Fruit fly (Drosophila melanogaster) whole organism, embryonic: ENCODE data around the gene AstA-R1.

Source experiments
- Antp ChIP-seq: fragments of 200-800 bp; sonication (Bioruptor generic); optimal IDR thresholded peaks from 3 replicates; lab custom pipeline; 2016; ENCODE audit warnings: missing biosample characterization, missing genetic modification characterization
- B-H1 ChIP-seq: fragments of 200-800 bp; sonication (Bioruptor generic); IDR thresholded peaks from 3 replicates; pipeline ENCODE4 v1.3.6; 2022; ENCODE audit warnings: missing biosample characterization, missing genetic modification characterization
- Bdp1 ChIP-seq: fragments of 200-800 bp; sonication (Bioruptor generic); optimal IDR thresholded peaks from 3 replicates; lab custom pipeline; 2016; ENCODE audit warnings: missing biosample characterization, missing genetic modification characterization
- CG10959 ChIP-seq: fragments of 200-800 bp; sonication (Bioruptor generic); IDR thresholded peaks from 2 replicates; pipeline ENCODE4 v1.3.6; 2022; ENCODE audit warnings: missing biosample characterization, missing genetic modification characterization
- CG11093 ChIP-seq: fragments of 200-800 bp; sonication (Bioruptor generic); IDR thresholded peaks from 3 replicates; pipeline ENCODE4 v1.3.6; 2022; ENCODE audit warnings: missing biosample characterization, missing genetic modification characterization
- CG11696 ChIP-seq: fragments of 200-800 bp; sonication (Bioruptor generic); IDR thresholded peaks from 2 replicates; pipeline ENCODE4 v1.3.6; 2022; ENCODE audit warnings: missing biosample characterization, missing genetic modification characterization
- CG12219 ChIP-seq: fragments of 200-800 bp; sonication (Bioruptor generic); optimal IDR thresholded peaks from 3 replicates; lab custom pipeline; 2018; ENCODE audit warnings: missing biosample characterization, mild to moderate bottlenecking, missing genetic modification characterization
- CG12236 ChIP-seq: fragments of 200-800 bp; sonication (Bioruptor generic); optimal IDR thresholded peaks from 2 replicates; lab custom pipeline; 2016; ENCODE audit warnings: missing biosample characterization, missing genetic modification characterization
- CG13775 ChIP-seq: fragments of 200-800 bp; sonication (Bioruptor generic); optimal IDR thresholded peaks from 3 replicates; lab custom pipeline; 2017; ENCODE audit warnings: missing biosample characterization, mild to moderate bottlenecking, missing genetic modification characterization
- CG14860 ChIP-seq: fragments of 200-800 bp; sonication (Bioruptor generic); IDR thresholded peaks from 3 replicates; pipeline ENCODE4 v1.3.6; 2022; ENCODE audit warnings: missing biosample characterization, missing genetic modification characterization; ENCODE audit not compliant: partially characterized antibody
- CG15269 ChIP-seq: fragments of 200-800 bp; sonication (Bioruptor generic); optimal IDR thresholded peaks from 2 replicates; lab custom pipeline; 2018; ENCODE audit warnings: missing biosample characterization, mild to moderate bottlenecking, missing genetic modification characterization, moderate library complexity
- CG17186 ChIP-seq: fragments of 200-800 bp; sonication (Bioruptor generic); optimal IDR thresholded peaks from 3 replicates; lab custom pipeline; 2017; ENCODE audit warnings: missing biosample characterization, missing genetic modification reagents, missing genetic modification characterization
- CG17361 ChIP-seq: fragments of 200-800 bp; sonication (Bioruptor generic); IDR thresholded peaks from 3 replicates; pipeline ENCODE4 v1.3.6; 2022; ENCODE audit warnings: missing biosample characterization, missing genetic modification characterization
- CG18619 ChIP-seq: fragments of 200-800 bp; sonication (Bioruptor generic); optimal IDR thresholded peaks from 3 replicates; lab custom pipeline; 2017; ENCODE audit warnings: missing biosample characterization, mild to moderate bottlenecking, missing genetic modification characterization
- CG2712 ChIP-seq: fragments of 200-800 bp; optimal IDR thresholded peaks from 3 replicates; lab custom pipeline; 2019; ENCODE audit warnings: missing biosample characterization, mild to moderate bottlenecking, missing genetic modification characterization, moderate library complexity
- CG3281 ChIP-seq: fragments of 200-800 bp; sonication (Bioruptor generic); optimal IDR thresholded peaks from 3 replicates; lab custom pipeline; 2017; ENCODE audit warnings: missing biosample characterization, mild to moderate bottlenecking, missing genetic modification characterization
- CG34376 ChIP-seq: fragments of 200-800 bp; sonication (Bioruptor generic); optimal IDR thresholded peaks from 2 replicates; lab custom pipeline; 2018; ENCODE audit warnings: missing biosample characterization, mild to moderate bottlenecking, missing genetic modification characterization
- CG4328 ChIP-seq: fragments of 200-800 bp; sonication (Bioruptor generic); optimal IDR thresholded peaks from 3 replicates; lab custom pipeline; 2017; ENCODE audit warnings: missing biosample characterization, missing genetic modification reagents, missing genetic modification characterization
- CG4617 ChIP-seq: fragments of 200-800 bp; sonication (Bioruptor generic); optimal IDR thresholded peaks from 3 replicates; lab custom pipeline; 2016; ENCODE audit warnings: missing biosample characterization, missing genetic modification characterization, borderline replicate concordance
- CG7987 ChIP-seq: fragments of 200-800 bp; sonication (Bioruptor generic); optimal IDR thresholded peaks from 2 replicates; lab custom pipeline; 2018; ENCODE audit warnings: missing biosample characterization, mild to moderate bottlenecking, missing genetic modification characterization, moderate library complexity
- CG8281 ChIP-seq: fragments of 200-800 bp; sonication (Bioruptor generic); optimal IDR thresholded peaks from 2 replicates; lab custom pipeline; 2018; ENCODE audit warnings: missing biosample characterization, mild to moderate bottlenecking, missing genetic modification characterization, moderate library complexity
- CG9609 ChIP-seq: fragments of 200-800 bp; sonication (Bioruptor generic); optimal IDR thresholded peaks from 3 replicates; lab custom pipeline; 2016; ENCODE audit warnings: missing biosample characterization, missing genetic modification characterization
- CG9797 ChIP-seq: fragments of 200-800 bp; sonication (Bioruptor generic); optimal IDR thresholded peaks from 3 replicates; lab custom pipeline; 2018; ENCODE audit warnings: missing biosample characterization, mild to moderate bottlenecking, missing genetic modification characterization
- Dbx ChIP-seq: fragments of 200-800 bp; sonication (Bioruptor generic); IDR thresholded peaks from 3 replicates; pipeline ENCODE4 v1.3.6; 2022; ENCODE audit warnings: missing biosample characterization, missing genetic modification characterization
- Fer3 ChIP-seq: fragments of 200-800 bp; sonication (Bioruptor generic); optimal IDR thresholded peaks from 2 replicates; lab custom pipeline; 2018; ENCODE audit warnings: missing biosample characterization, mild to moderate bottlenecking, missing genetic modification characterization, moderate library complexity
- HLH3B ChIP-seq: fragments of 200-800 bp; sonication (Bioruptor generic); IDR thresholded peaks from 2 replicates; pipeline ENCODE4 v1.3.6; 2022; ENCODE audit warnings: missing biosample characterization, missing genetic modification characterization
- HLH4C ChIP-seq: fragments of 200-800 bp; sonication (Bioruptor generic); IDR thresholded peaks from 3 replicates; pipeline ENCODE4 v1.3.6; 2022; ENCODE audit warnings: missing biosample characterization, missing genetic modification characterization; ENCODE audit not compliant: partially characterized antibody
- Hey ChIP-seq: fragments of 200-800 bp; sonication (Bioruptor generic); optimal IDR thresholded peaks from 3 replicates; lab custom pipeline; 2018; ENCODE audit warnings: missing biosample characterization, mild to moderate bottlenecking, missing genetic modification characterization
- Hmx ChIP-seq: fragments of 200-800 bp; sonication (Bioruptor generic); optimal IDR thresholded peaks from 2 replicates; lab custom pipeline; 2016; ENCODE audit warnings: missing biosample characterization, missing genetic modification characterization
- Jarid2 ChIP-seq: fragments of 200-800 bp; sonication (Bioruptor generic); optimal IDR thresholded peaks from 3 replicates; lab custom pipeline; 2017; ENCODE audit warnings: mild to moderate bottlenecking, missing biosample characterization, missing genetic modification reagents, missing genetic modification characterization
- Lhr ChIP-seq: fragments of 200-800 bp; sonication (Bioruptor generic); optimal IDR thresholded peaks from 3 replicates; lab custom pipeline; 2017; ENCODE audit warnings: mild to moderate bottlenecking, missing biosample characterization, missing genetic modification reagents, missing genetic modification characterization
- Mrtf ChIP-seq: fragments of 200-800 bp; sonication (Bioruptor generic); IDR thresholded peaks from 3 replicates; pipeline ENCODE4 v1.3.6; 2022; ENCODE audit warnings: missing biosample characterization, missing genetic modification characterization
- Oaz ChIP-seq: fragments of 200-800 bp; sonication (Bioruptor generic); IDR thresholded peaks from 2 replicates; pipeline ENCODE4 v1.3.6; 2022; ENCODE audit warnings: missing biosample characterization, missing genetic modification characterization
- Ptx1 ChIP-seq: fragments of 200-800 bp; sonication (Bioruptor generic); IDR thresholded peaks from 2 replicates; pipeline ENCODE4 v1.3.6; 2022; ENCODE audit warnings: missing biosample characterization, missing genetic modification characterization
- Rx ChIP-seq: fragments of 200-800 bp; sonication (Bioruptor generic); IDR thresholded peaks from 2 replicates; pipeline ENCODE4 v1.3.6; 2022; ENCODE audit warnings: missing biosample characterization, missing genetic modification characterization
- Usf ChIP-seq: fragments of 200-800 bp; sonication (Bioruptor generic); optimal IDR thresholded peaks from 2 replicates; lab custom pipeline; 2017; ENCODE audit warnings: missing genotype, missing biosample characterization, missing genetic modification characterization
- ci ChIP-seq: fragments of 200-800 bp; sonication (Bioruptor generic); IDR thresholded peaks from 3 replicates; pipeline ENCODE4 v1.3.6; 2022; ENCODE audit warnings: missing biosample characterization, missing genetic modification characterization
- da ChIP-seq: fragments of 200-800 bp; sonication (Bioruptor generic); optimal IDR thresholded peaks from 2 replicates; lab custom pipeline; 2016; ENCODE audit warnings: missing biosample characterization, missing genetic modification characterization
- dmrt99B ChIP-seq: fragments of 200-800 bp; sonication (Bioruptor generic); optimal IDR thresholded peaks from 2 replicates; lab custom pipeline; 2018; ENCODE audit warnings: missing biosample characterization, mild to moderate bottlenecking, missing genetic modification characterization, moderate library complexity
- fd102C ChIP-seq: fragments of 200-800 bp; sonication (Bioruptor generic); optimal IDR thresholded peaks from 2 replicates; lab custom pipeline; 2018; ENCODE audit warnings: missing biosample characterization, mild to moderate bottlenecking, missing genetic modification characterization, moderate library complexity
- h ChIP-seq: fragments of >200 bp; optimal IDR thresholded peaks from 2 replicates; lab custom pipeline; 2017
- ham ChIP-seq: fragments of 200-800 bp; sonication (Bioruptor generic); IDR thresholded peaks from 2 replicates; pipeline ENCODE4 v1.3.6; 2022; ENCODE audit warnings: missing biosample characterization, missing genetic modification characterization
- hbn ChIP-seq: fragments of 200-800 bp; sonication (Bioruptor generic); IDR thresholded peaks from 2 replicates; pipeline ENCODE4 v1.3.6; 2022; ENCODE audit warnings: missing biosample characterization, missing genetic modification characterization; ENCODE audit not compliant: partially characterized antibody
- hth ChIP-seq: fragments of >200 bp; optimal IDR thresholded peaks from 2 replicates; lab custom pipeline; 2017; ENCODE audit warnings: inconsistent platforms
- kni ChIP-seq: fragments of 200-800 bp; sonication (Bioruptor generic); optimal IDR thresholded peaks from 3 replicates; lab custom pipeline; 2017; ENCODE audit warnings: mild to moderate bottlenecking, missing biosample characterization, missing genetic modification reagents, missing genetic modification characterization
- lbe ChIP-seq: fragments of 200-800 bp; sonication (Bioruptor generic); optimal IDR thresholded peaks from 2 replicates; lab custom pipeline; 2016; ENCODE audit warnings: missing biosample characterization, mild to moderate bottlenecking, missing genetic modification characterization
- org-1 ChIP-seq: fragments of 200-800 bp; sonication (Bioruptor generic); optimal IDR thresholded peaks from 2 replicates; lab custom pipeline; 2017; ENCODE audit warnings: missing biosample characterization, missing genetic modification characterization
- otp ChIP-seq: fragments of 200-800 bp; sonication (Bioruptor generic); IDR thresholded peaks from 3 replicates; pipeline ENCODE4, ENCODE4 v1.3.6; 2022; ENCODE audit warnings: missing biosample characterization, missing genetic modification characterization
- slp2 ChIP-seq: fragments of 200-800 bp; sonication (Bioruptor generic); optimal IDR thresholded peaks from 2 replicates; lab custom pipeline; 2016; ENCODE audit warnings: missing biosample characterization, missing genetic modification characterization
- sug ChIP-seq: fragments of 200-800 bp; optimal IDR thresholded peaks from 2 replicates; lab custom pipeline; 2019; ENCODE audit warnings: missing biosample characterization, mild to moderate bottlenecking, missing genetic modification characterization, moderate library complexity
- wek ChIP-seq: fragments of 200-800 bp; sonication (Bioruptor generic); optimal IDR thresholded peaks from 3 replicates; lab custom pipeline; 2018; ENCODE audit warnings: missing biosample characterization, mild to moderate bottlenecking, missing genetic modification characterization, moderate library complexity
- wor ChIP-seq: fragments of 200-800 bp; sonication (Bioruptor generic); IDR thresholded peaks from 2 replicates; pipeline ENCODE4 v1.3.6; 2022; ENCODE audit warnings: missing biosample characterization, missing genetic modification characterization

Gene AstA-R1

DNA sequence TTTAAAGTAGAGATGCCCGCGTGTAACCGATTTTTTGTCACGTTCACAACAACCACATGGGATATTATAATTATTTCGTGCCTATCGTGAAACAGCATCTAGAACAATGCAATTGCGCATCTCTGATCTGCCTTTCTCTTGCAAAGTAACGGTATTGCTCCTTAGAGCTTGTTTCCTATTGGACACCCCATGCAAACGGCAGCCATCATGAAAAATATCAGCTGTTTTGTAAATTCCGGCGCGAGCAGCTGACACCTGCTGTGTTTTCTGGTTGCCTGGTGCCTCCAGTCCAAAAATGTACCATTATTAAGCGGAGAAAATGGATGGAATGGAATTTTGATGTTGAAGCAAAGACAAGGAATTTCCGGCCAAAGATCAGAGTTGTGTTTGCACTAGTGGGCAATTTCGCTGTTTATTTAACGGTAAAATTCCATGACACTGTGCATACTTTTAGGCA lies 129.9 kb downstream of the AstA-R1 start (continued):
- TF ChIP-seq otp (no peak), Ptx1 (GFP tag; lab: Robert Waterston, UW) (no peak), HLH3B (GFP tag; lab: Robert Waterston, UW) (no peak), CG3281 (no peak), ci (GFP tag; lab: Robert Waterston, UW) (no peak; the same call in 2 of the 3 replicates), hbn (GFP tag; lab: Robert Waterston, UW) (peak; percentile 59), Hey (tag; lab: Kevin White, UChicago) (no peak), Hmx (GFP tag; lab: Kevin White, UChicago) (no peak), CG18619 (no peak), CG12219 (no peak), CG10959 (no peak), ham (no peak), CG12236 (GFP tag; lab: Kevin White, UChicago) (peak; percentile 8), Bdp1 (no peak), Dbx (GFP tag; lab: Robert Waterston, UW) (no peak), slp2 (GFP tag; lab: Kevin White, UChicago) (no peak), org-1 (no peak), CG4328 (GFP tag; lab: Kevin White, UChicago) (no peak), h (lab: Kevin White, UChicago) (no peak), CG7987 (no peak), wor (no peak), dmrt99B (tag; lab: Kevin White, UChicago) (no peak), CG14860 (GFP tag; lab: Robert Waterston, UW) (no peak; the same call in 2 of the 3 replicates), fd102C (GFP tag; lab: Kevin White, UChicago) (peak; percentile 19), da (no peak), Oaz (GFP tag; lab: Robert Waterston, UW) (no peak), kni (GFP tag; lab: Kevin White, UChicago) (peak; percentile 84), CG34376 (GFP tag; lab: Kevin White, UChicago) (no peak), CG15269 (tag; lab: Kevin White, UChicago) (no peak), CG2712 (tag; lab: Kevin White, UChicago) (peak; percentile 29), Antp (GFP tag; lab: Kevin White, UChicago) (no peak), CG17186 (no peak), CG11696 (GFP tag; lab: Robert Waterston, UW) (no peak), Mrtf (no peak), B-H1 (no peak), CG4617 (no peak), HLH4C (GFP tag; lab: Robert Waterston, UW) (no peak), Lhr (no peak), CG11093 (no peak), Usf (GFP tag; lab: Kevin White, UChicago) (no peak), CG8281 (tag; lab: Kevin White, UChicago) (peak; percentile 0), wek (GFP tag; lab: Kevin White, UChicago) (peak; percentile 13), CG9797 (GFP tag; lab: Kevin White, UChicago) (no peak), hth (no peak), CG13775 (no peak), Jarid2 (GFP tag; lab: Kevin White, UChicago) (no peak), Rx (GFP tag; lab: Robert Waterston, UW) (no peak), CG9609 (no peak), Fer3 (no peak), lbe (GFP tag; lab: Kevin White, UChicago) (no peak), CG17361 (0 out of 3 replicates have a peak, but pooled peaks have one; percentile 13), sug (tag; lab: Kevin White, UChicago) (peak; percentile 19)
